Fruit fly (Drosophila melanogaster): Measurements from ENCODE around the gene mtTFB1.

mtTFB1 gene

DNA sequence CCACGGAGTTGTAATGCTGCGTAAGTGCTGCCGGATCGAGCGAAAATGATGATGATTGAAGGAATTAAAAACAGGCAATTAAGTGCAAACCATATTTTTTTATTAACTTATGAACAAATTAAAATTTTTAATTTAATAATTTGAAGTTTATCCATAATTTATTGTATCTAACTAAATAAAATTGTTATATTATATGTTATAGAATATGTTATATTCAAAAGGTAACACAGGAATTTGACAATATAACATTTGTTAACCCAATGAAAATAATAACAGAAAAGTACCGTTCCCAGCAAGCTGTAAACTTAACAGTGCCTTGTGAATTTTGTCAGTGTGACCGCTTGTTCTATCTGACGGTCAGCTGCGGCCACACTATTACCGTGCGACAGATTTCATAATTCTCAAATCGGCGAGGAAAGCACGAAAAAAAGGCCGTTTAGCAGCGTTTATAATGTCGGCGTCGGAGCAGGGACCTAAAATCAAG, at the start of gene mtTFB1, which contains the start of gene Ccdc56:
mtTFB1 (plus strand) TSS at position 347 of the 484 bp plus-strand sequence.
Ccdc56 (plus strand) TSS at position 347 of the 484 bp plus-strand sequence.
- TF ChIP-seq EcR (GFP tag; optimal IDR thresholded peaks at IDR 0.05) (no peak), CG8478 (optimal IDR thresholded peaks at IDR 0.05) (no peak)

DNA sequence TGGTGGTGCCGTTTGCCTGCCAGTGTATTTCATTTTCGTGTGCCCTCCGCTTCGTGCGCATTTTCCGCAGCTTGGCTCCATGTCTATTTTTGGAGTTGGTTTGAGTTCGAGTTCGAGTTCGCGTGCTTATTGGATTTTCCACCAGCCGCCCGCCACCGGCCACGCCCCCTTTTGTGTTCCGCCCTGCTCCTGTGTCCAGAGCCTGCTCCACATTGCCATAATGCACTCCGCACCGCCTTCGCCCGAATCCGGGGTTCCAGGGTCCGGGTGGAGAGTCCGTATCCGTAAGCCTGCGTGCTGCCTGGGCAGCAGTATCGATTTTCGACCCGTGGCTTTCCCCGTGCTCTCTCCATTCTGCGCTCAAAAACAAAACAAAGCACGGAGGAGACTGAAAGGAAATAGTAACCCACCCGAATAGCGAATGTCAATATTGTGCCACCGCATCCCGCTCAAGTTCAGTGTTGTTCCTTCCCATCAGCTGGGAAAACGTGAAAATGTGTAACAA, 30.4 kb upstream of the mtTFB1 start:
- TF ChIP-seq usp (GFP tag; optimal IDR thresholded peaks at IDR 0.05): no peak
- no peak for TF ChIP-seq CG8478 (optimal IDR thresholded peaks at IDR 0.05)
- no peak for TF ChIP-seq psq (optimal IDR thresholded peaks at IDR 0.05)
- no peak for TF ChIP-seq Dll (optimal IDR thresholded peaks at IDR 0.05)
- TF ChIP-seq pan (optimal IDR thresholded peaks at IDR 0.05): no peak
- no peak for TF ChIP-seq EcR (GFP tag; optimal IDR thresholded peaks at IDR 0.05)

- TF ChIP-seq Dll (optimal IDR thresholded peaks at IDR 0.05): peak; percentile 60
- TF ChIP-seq pan (optimal IDR thresholded peaks at IDR 0.05): no peak
- no peak for TF ChIP-seq EcR (GFP tag; optimal IDR thresholded peaks at IDR 0.05)
- TF ChIP-seq usp (GFP tag; optimal IDR thresholded peaks at IDR 0.05): no peak
- no peak for TF ChIP-seq psq (optimal IDR thresholded peaks at IDR 0.05)
- no peak for TF ChIP-seq CG8478 (optimal IDR thresholded peaks at IDR 0.05)
Observed at dm6 chr3L:11680298-11680697, 28.5 kb upstream of the mtTFB1 start, which contains the start of gene CG32085. CG32085 (minus strand) TSS chr3L:11680344.

DNA sequence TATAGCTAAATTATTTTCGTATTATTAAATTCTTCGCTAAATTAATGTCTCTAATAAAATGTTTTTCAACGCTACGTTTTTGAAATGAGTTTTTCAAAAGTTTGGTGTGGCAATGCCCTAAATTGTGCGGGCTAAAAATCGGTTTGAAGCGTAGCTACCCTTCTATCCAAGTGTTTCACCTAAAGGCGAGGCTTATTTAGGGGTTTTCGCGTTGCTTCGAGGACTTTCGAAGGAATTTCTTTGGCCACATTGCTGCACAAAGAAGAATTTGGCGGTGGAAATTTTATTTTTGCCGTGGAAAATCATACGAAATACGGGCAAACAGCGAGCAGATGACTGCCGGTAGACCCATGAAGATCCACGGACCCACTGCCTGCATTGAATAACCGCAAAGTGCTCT, 27.0 kb upstream of the mtTFB1 start, which contains the start of gene TfIIEalpha:
TfIIEalpha (plus strand) TSS at position 245 of the 400 bp plus-strand sequence.
- TF ChIP-seq Dll (optimal IDR thresholded peaks at IDR 0.05) (no peak), CG8478 (optimal IDR thresholded peaks at IDR 0.05) (no peak), usp (GFP tag; optimal IDR thresholded peaks at IDR 0.05) (no peak), EcR (GFP tag; optimal IDR thresholded peaks at IDR 0.05) (no peak), psq (optimal IDR thresholded peaks at IDR 0.05) (no peak), pan (optimal IDR thresholded peaks at IDR 0.05) (no peak)

DNA sequence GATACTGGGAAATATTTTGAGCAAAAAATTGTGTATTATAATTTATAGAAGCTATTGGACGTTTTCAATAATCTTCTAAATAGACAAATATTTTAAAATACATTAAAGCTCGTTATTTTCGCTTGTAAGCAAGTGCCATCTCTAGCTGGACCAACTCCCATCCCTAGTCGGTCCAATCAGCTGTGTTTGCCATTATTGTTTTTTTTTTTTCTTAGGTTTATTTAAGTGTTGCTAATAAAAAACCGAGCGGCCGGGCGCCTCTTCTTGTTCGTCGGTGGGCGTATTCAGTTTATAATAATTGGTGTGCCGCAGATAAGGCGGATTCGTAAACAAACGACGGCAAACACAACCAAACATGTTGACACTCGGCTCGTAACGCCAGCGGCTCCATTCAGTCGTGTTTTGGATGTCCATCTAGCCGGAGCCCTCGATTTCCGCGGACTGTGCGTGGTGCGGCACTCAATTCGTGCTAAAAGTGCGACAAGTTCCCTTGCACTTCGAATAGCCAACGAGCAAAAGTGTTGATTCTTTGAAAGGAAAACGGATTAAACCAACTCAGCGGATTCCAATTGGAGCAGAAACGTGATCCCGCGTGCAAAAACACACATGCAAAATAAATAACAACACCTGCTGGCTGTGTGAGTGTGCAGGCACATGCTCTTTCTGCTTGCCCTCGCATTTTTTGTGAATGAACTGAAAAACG, 24.8 kb upstream of the mtTFB1 start, which contains the start of gene Sugb:
Sugb (plus strand) TSS at position 162 of the 703 bp plus-strand sequence.
- no peak for TF ChIP-seq Dll (optimal IDR thresholded peaks at IDR 0.05)
- TF ChIP-seq CG8478 (optimal IDR thresholded peaks at IDR 0.05): no peak
- TF ChIP-seq psq (optimal IDR thresholded peaks at IDR 0.05): no peak
- TF ChIP-seq usp (GFP tag; optimal IDR thresholded peaks at IDR 0.05): no peak
- no peak for TF ChIP-seq EcR (GFP tag; optimal IDR thresholded peaks at IDR 0.05)
- TF ChIP-seq pan (optimal IDR thresholded peaks at IDR 0.05): no peak

- TF ChIP-seq CG8478 (optimal IDR thresholded peaks at IDR 0.05): no peak
- no peak for TF ChIP-seq psq (optimal IDR thresholded peaks at IDR 0.05)
- no peak for TF ChIP-seq EcR (GFP tag; optimal IDR thresholded peaks at IDR 0.05)
- no peak for TF ChIP-seq Dll (optimal IDR thresholded peaks at IDR 0.05)
- TF ChIP-seq usp (GFP tag; optimal IDR thresholded peaks at IDR 0.05): no peak
- TF ChIP-seq pan (optimal IDR thresholded peaks at IDR 0.05): no peak
Observed at dm6 chr3L:11684522-11684851, 24.3 kb upstream of the mtTFB1 start.

dm6 chr3L:11685876-11686275, 22.9 kb upstream of the mtTFB1 start:
- TF ChIP-seq EcR (GFP tag; optimal IDR thresholded peaks at IDR 0.05) (no peak), psq (optimal IDR thresholded peaks at IDR 0.05) (no peak), CG8478 (optimal IDR thresholded peaks at IDR 0.05) (no peak), Dll (optimal IDR thresholded peaks at IDR 0.05) (no peak), usp (GFP tag; optimal IDR thresholded peaks at IDR 0.05) (no peak), pan (optimal IDR thresholded peaks at IDR 0.05) (no peak)

DNA sequence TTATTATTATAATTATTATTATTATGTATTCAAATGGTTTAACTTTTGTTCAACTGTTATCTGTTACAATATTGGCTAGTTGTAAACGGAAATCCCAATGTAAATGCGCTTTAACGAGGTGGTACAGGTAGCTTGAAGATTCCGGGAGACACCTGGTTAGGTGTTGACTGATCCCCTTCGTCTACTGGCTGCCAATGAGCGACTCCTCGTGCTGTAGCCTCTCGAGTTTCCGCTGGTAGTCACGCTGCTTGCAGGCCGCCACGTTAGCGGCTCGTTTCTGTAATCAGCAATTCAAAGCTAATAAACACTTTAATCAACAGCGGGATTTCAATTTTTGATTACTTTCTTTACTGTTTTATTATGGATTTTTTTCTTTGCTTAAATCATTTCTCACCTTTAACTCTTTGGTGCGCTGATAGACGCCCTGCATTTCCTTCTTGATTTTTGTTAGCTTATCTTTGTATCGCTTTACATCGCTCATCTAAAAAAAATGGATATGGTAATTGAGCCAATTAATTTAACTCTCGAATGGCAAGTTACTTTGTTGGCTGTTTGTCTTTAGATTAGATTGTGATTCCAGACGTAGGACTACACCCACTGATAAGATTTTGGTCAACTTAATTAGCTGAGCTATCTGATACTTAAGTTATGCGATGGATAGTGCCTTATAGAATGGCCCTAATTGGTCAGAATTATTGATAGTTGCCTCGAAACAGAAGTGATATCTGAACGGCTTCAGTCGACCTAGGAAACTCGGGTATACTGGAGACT, 18.8 kb upstream of the mtTFB1 start:
- no peak for TF ChIP-seq psq (optimal IDR thresholded peaks at IDR 0.05)
- TF ChIP-seq EcR (GFP tag; optimal IDR thresholded peaks at IDR 0.05): no peak
- TF ChIP-seq usp (GFP tag; optimal IDR thresholded peaks at IDR 0.05): no peak
- no peak for TF ChIP-seq Dll (optimal IDR thresholded peaks at IDR 0.05)
- no peak for TF ChIP-seq pan (optimal IDR thresholded peaks at IDR 0.05)
- no peak for TF ChIP-seq CG8478 (optimal IDR thresholded peaks at IDR 0.05)

- TF ChIP-seq pan (optimal IDR thresholded peaks at IDR 0.05) (no peak), CG8478 (optimal IDR thresholded peaks at IDR 0.05) (no peak), psq (optimal IDR thresholded peaks at IDR 0.05) (no peak), Dll (optimal IDR thresholded peaks at IDR 0.05) (no peak), EcR (GFP tag; optimal IDR thresholded peaks at IDR 0.05) (no peak), usp (GFP tag; optimal IDR thresholded peaks at IDR 0.05) (no peak)
Observed at dm6 chr3L:11691203-11691797, 17.5 kb upstream of the mtTFB1 start, which contains the start of the genes Pldn and CG14135. Pldn (minus strand) TSS chr3L:11691399. CG14135 (plus strand) TSS chr3L:11691571.

DNA sequence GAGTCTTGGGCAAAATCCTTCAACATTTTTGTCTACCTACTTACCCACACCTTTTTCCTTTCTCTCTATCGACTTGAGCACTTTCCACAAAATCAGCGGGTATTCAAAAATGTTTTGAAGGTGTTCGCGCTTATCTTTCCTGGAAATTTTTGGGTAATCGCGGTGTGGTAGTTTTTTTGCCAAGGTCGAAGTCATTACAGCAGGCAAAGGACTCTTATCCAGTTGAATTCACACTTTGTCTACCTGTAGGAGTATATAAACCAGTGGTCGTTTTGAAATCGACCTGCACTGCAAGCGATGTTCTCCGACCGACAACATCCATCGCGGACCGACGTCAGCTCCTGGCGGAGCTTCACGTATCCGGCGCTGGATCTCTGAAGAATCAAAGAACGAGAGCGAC, 15.9 kb upstream of the mtTFB1 start:
- TF ChIP-seq usp (GFP tag; optimal IDR thresholded peaks at IDR 0.05): no peak
- no peak for TF ChIP-seq Dll (optimal IDR thresholded peaks at IDR 0.05)
- TF ChIP-seq CG8478 (optimal IDR thresholded peaks at IDR 0.05): no peak
- no peak for TF ChIP-seq pan (optimal IDR thresholded peaks at IDR 0.05)
- TF ChIP-seq EcR (GFP tag; optimal IDR thresholded peaks at IDR 0.05): no peak
- no peak for TF ChIP-seq psq (optimal IDR thresholded peaks at IDR 0.05)

DNA sequence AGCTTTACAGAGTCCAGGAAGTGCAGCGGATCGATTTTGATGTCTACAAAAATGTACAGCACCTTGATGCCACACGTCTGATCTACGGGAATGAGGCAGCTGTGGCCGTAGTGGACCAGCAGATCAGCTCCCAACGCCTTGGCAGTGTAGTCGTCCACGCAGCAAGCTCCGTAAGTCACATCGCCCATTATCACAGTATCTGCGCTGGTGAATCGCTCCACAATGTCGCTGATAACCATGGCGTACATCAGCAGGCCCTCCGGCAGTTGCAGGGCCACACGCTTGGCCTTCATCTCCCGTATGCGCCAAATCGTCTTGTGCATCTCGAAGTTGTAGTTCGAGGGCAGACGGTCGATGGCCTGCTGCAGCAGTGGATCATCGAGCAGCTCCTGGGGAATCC, 13.7 kb upstream of the mtTFB1 start:
- TF ChIP-seq Dll (optimal IDR thresholded peaks at IDR 0.05) (no peak), EcR (GFP tag; optimal IDR thresholded peaks at IDR 0.05) (no peak), psq (optimal IDR thresholded peaks at IDR 0.05) (no peak), usp (GFP tag; optimal IDR thresholded peaks at IDR 0.05) (no peak), pan (optimal IDR thresholded peaks at IDR 0.05) (no peak), CG8478 (optimal IDR thresholded peaks at IDR 0.05) (no peak)

All from whole organism.